Worm (Caenorhabditis elegans): ENCODE data around the gene lin-8.

Gene lin-8

ce11 chrII:3020899-3021298, 35.7 kb upstream of the lin-8 start:
- TF ChIP-seq B0336.3 (GFP tag; IDR thresholded peaks at IDR 0.05) (no peak), F10E7.11 (tag; optimal IDR thresholded peaks at IDR 0.05) (no peak), ceh-27 (GFP tag; optimal IDR thresholded peaks at IDR 0.05) (no peak), lsl-1 (GFP tag; optimal IDR thresholded peaks at IDR 0.05) (no peak), ceh-91 (GFP tag; IDR thresholded peaks at IDR 0.05) (no peak), F57C9.4 (tag; optimal IDR thresholded peaks at IDR 0.05) (no peak)

- no peak for TF ChIP-seq snpc-4 (GFP tag; optimal IDR thresholded peaks at IDR 0.05)
- peak in 2 of 4 experiments; percentile 69 to 76 for TF ChIP-seq snpc-4 (tag; optimal IDR thresholded peaks at IDR 0.05)
- peak; percentile 10 for TF ChIP-seq snpc-1.1 (tag; optimal IDR thresholded peaks at IDR 0.05; ENCODE audit: insufficient read depth)
- no peak for TF ChIP-seq nfyb-1 (GFP tag; IDR thresholded peaks at IDR 0.05)
- TF ChIP-seq C06A6.2 (GFP tag; conservative IDR thresholded peaks at IDR 0.05), result no peak
- peak; percentile 39 for TF ChIP-seq hmg-1.2 (GFP tag; IDR thresholded peaks at IDR 0.05)
Measured at ce11 chrII:3023381-3023935, 33.2 kb upstream of the lin-8 start, which contains the start of gene clec-2. Gene clec-2 (minus strand): TSS chrII:3023431.

- TF ChIP-seq madf-10 (tag; optimal IDR thresholded peaks at IDR 0.05) (no peak), K11D2.4 (GFP tag; IDR thresholded peaks at IDR 0.05) (no peak), atf-7 (tag; optimal IDR thresholded peaks at IDR 0.05) (no peak), nfya-2 (GFP tag; IDR thresholded peaks at IDR 0.05) (no peak), egl-18 (GFP tag; IDR thresholded peaks at IDR 0.05) (no peak), sdz-38 (tag; optimal IDR thresholded peaks at IDR 0.05) (no peak), lsl-1 (GFP tag; optimal IDR thresholded peaks at IDR 0.05) (no peak), Y67H2A.10 (GFP tag; conservative IDR thresholded peaks at IDR 0.05) (no peak), F33H1.4 (GFP tag; IDR thresholded peaks at IDR 0.05) (no peak), efl-1 (GFP tag; optimal IDR thresholded peaks at IDR 0.05) (no peak), rec-8 (tag; optimal IDR thresholded peaks at IDR 0.05) (no peak), aptf-3 (GFP tag; IDR thresholded peaks at IDR 0.05) (no peak), hlh-12 (tag; optimal IDR thresholded peaks at IDR 0.05) (no peak), madf-8 (GFP tag; conservative IDR thresholded peaks at IDR 0.05) (no peak), sea-2 (GFP tag; IDR thresholded peaks at IDR 0.05) (no peak), mel-28 (tag; optimal IDR thresholded peaks at IDR 0.05; ENCODE audit: borderline replicate concordance) (no peak), ztf-28 (GFP tag; IDR thresholded peaks at IDR 0.05) (no peak), pha-4 (tag; optimal IDR thresholded peaks at IDR 0.05) (no peak), ztf-6 (GFP tag; IDR thresholded peaks at IDR 0.05) (no peak), mxl-1 (tag; optimal IDR thresholded peaks at IDR 0.05) (no peak)
Measured at ce11 chrII:3024655-3025054, 32.0 kb upstream of the lin-8 start.

DNA sequence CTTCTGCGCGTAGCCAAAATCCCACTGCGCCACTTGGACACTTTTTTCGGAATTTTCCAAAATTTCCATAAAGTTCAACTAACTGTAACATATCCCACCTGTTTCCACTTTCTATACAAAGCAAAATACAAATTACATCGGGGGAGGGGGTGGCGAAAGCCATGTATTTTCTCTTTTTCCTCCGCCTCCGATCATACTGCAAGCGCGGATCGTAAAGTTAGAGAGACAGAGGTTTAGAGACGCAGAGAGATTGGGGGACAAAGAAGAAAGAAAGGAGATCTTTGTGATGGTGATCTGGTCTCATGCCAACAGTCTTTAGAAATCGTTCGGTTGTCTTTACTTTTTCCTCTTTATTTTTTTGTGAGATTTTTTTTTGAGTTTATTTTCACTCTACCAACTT, 28.4 kb upstream of the lin-8 start:
- TF ChIP-seq ztf-3 (GFP tag; optimal IDR thresholded peaks at IDR 0.05) (no peak), egl-18 (GFP tag; IDR thresholded peaks at IDR 0.05) (no peak), C17E4.6 (GFP tag; IDR thresholded peaks at IDR 0.05) (no peak), attf-5 (GFP tag; optimal IDR thresholded peaks at IDR 0.05) (no peak), mes-4 (tag; optimal IDR thresholded peaks at IDR 0.05) (no peak), ztf-25 (GFP tag; IDR thresholded peaks at IDR 0.05) (no peak), F10E7.11 (tag; optimal IDR thresholded peaks at IDR 0.05) (no peak), bed-1 (GFP tag; IDR thresholded peaks at IDR 0.05) (no peak), tlf-1 (GFP tag; optimal IDR thresholded peaks at IDR 0.05) (no peak), sptf-2 (GFP tag; optimal IDR thresholded peaks at IDR 0.05) (no peak), F23B12.7 (tag; optimal IDR thresholded peaks at IDR 0.05; ENCODE audit: insufficient read depth) (no peak), zfh-2 (GFP tag; conservative IDR thresholded peaks at IDR 0.05) (no peak)
